Worm (Caenorhabditis elegans): ENCODE results near the gene ddn-3.
"Not testable (repeated sequence)": the region's sequence is repeated elsewhere in the genome, so short reads cannot be mapped to it uniquely, and the experiment has no call there.

ddn-3 gene

ce11 chrV:14316525-14316924 lies 5.5 kb upstream of the ddn-3 start, which contains the start of gene F47B8.2:
Gene F47B8.2 (minus strand): TSS chrV:14316625.
- no peak for TF ChIP-seq elt-1 (tag; optimal IDR thresholded peaks at IDR 0.05)

- TF ChIP-seq R02D3.7 (tag; optimal IDR thresholded peaks at IDR 0.05), result no peak
- TF ChIP-seq fos-1 (tag; optimal IDR thresholded peaks at IDR 0.05), result no peak
- no peak for TF ChIP-seq aly-2 (tag; optimal IDR thresholded peaks at IDR 0.05)
- no peak for TF ChIP-seq elt-3 (tag; optimal IDR thresholded peaks at IDR 0.05)
- no peak for TF ChIP-seq ceh-16 (tag; optimal IDR thresholded peaks at IDR 0.05)
- TF ChIP-seq nhr-67 (tag; optimal IDR thresholded peaks at IDR 0.05), result no peak
Observed at ce11 chrV:14314236-14314635, 3.2 kb upstream of the ddn-3 start, which contains the start of gene F47B8.1. Gene F47B8.1 (minus strand): TSS chrV:14314336.

- no peak for TF ChIP-seq nfya-1 (tag; optimal IDR thresholded peaks at IDR 0.05; ENCODE audit: insufficient read depth)
- TF ChIP-seq sea-2 (GFP tag; optimal IDR thresholded peaks at IDR 0.05), result no peak
- no peak for TF ChIP-seq nhr-25 (tag; optimal IDR thresholded peaks at IDR 0.05)
- no peak for TF ChIP-seq mdl-1 (tag; optimal IDR thresholded peaks at IDR 0.05)
- TF ChIP-seq lsy-12 (tag; optimal IDR thresholded peaks at IDR 0.05), result no peak
- TF ChIP-seq elt-3 (tag; optimal IDR thresholded peaks at IDR 0.05), result no peak
- no peak for TF ChIP-seq nhr-237 (tag; optimal IDR thresholded peaks at IDR 0.05)
Observed at ce11 chrV:14312695-14313094, 1.7 kb upstream of the ddn-3 start, which contains the start of gene F14D7.8. Gene F14D7.8 (minus strand): TSS chrV:14312795.

- not testable (repeated sequence) for TF ChIP-seq hmg-11, pqm-1, zag-1 (tag; optimal IDR thresholded peaks at IDR 0.05)
Observed at ce11 chrV:14309632-14310031, 1.4 kb downstream of the ddn-3 start, which contains the start of gene F14D7.14. Gene F14D7.14 (plus strand): TSS chrV:14309932.

ce11 chrV:14308164-14308563 lies 2.9 kb downstream of the ddn-3 start, which contains the start of gene spig-5:
Gene spig-5 (plus strand): TSS chrV:14308464.
- TF ChIP-seq pqm-1, nhr-11, fos-1 (tag; optimal IDR thresholded peaks at IDR 0.05): not testable (repeated sequence)

ce11 chrV:14306771-14307170 lies 4.2 kb downstream of the ddn-3 start, which contains the start of gene spig-4:
Gene spig-4 (minus strand): TSS chrV:14306871.
- TF ChIP-seq nfya-1 (tag; optimal IDR thresholded peaks at IDR 0.05; ENCODE audit: insufficient read depth); nhr-237 (tag; optimal IDR thresholded peaks at IDR 0.05); ceh-28 (tag; optimal IDR thresholded peaks at IDR 0.05): not testable (repeated sequence)

ce11 chrV:14301076-14301475 lies 9.9 kb downstream of the ddn-3 start, which contains the start of gene F14D7.6:
Gene F14D7.6 (plus strand): TSS chrV:14301413.
- no peak for TF ChIP-seq nhr-28 (tag; optimal IDR thresholded peaks at IDR 0.05)
- TF ChIP-seq tbx-2 (tag; optimal IDR thresholded peaks at IDR 0.05), result no peak
- no peak for TF ChIP-seq fos-1 (tag; optimal IDR thresholded peaks at IDR 0.05)
- TF ChIP-seq elt-3 (tag; optimal IDR thresholded peaks at IDR 0.05), result no peak
- peak; percentile 33 for TF ChIP-seq pqm-1 (tag; optimal IDR thresholded peaks at IDR 0.05)
- TF ChIP-seq elt-2 (tag; optimal IDR thresholded peaks at IDR 0.05), result peak; percentile 59

ce11 chrV:14299569-14300064 lies 11.4 kb downstream of the ddn-3 start, which contains the start of the genes spig-3 and F14D7.12:
Gene spig-3 (minus strand): TSS chrV:14299669.
Gene F14D7.12 (plus strand): TSS chrV:14300014.
- TF ChIP-seq egl-27 (tag; optimal IDR thresholded peaks at IDR 0.05), result no peak

ce11 chrV:14296499-14296898 lies 14.5 kb downstream of the ddn-3 start, which contains the start of gene F14D7.3:
Gene F14D7.3 (plus strand): TSS chrV:14296799.
- TF ChIP-seq nhr-23 (tag; optimal IDR thresholded peaks at IDR 0.05) (no peak), nhr-77 (tag; optimal IDR thresholded peaks at IDR 0.05) (no peak), ceh-82 (tag; optimal IDR thresholded peaks at IDR 0.05) (no peak), nhr-11 (tag; optimal IDR thresholded peaks at IDR 0.05) (no peak), eor-1 (tag; optimal IDR thresholded peaks at IDR 0.05) (no peak), unc-62 (GFP tag; optimal IDR thresholded peaks at IDR 0.05) (no peak), fos-1 (tag; optimal IDR thresholded peaks at IDR 0.05) (no peak), pha-4 (tag; optimal IDR thresholded peaks at IDR 0.05) (no peak), nhr-12 (tag; optimal IDR thresholded peaks at IDR 0.05) (no peak), hmg-11 (tag; optimal IDR thresholded peaks at IDR 0.05) (no peak), nhr-25 (tag; optimal IDR thresholded peaks at IDR 0.05) (no peak)
